Worm (Caenorhabditis elegans) whole organism, early embryonic: Measurements from ENCODE around the gene slc-46A.

Experiments
- B0310.2 ChIP-seq: sonication (generic microtip); optimal IDR thresholded peaks from 2 replicates; lab custom pipeline; 2016; ENCODE audit warnings: mild to moderate bottlenecking, missing genetic modification characterization, missing compliant biosample characterization
- F13C5.2 ChIP-seq: sonication (generic microtip); optimal IDR thresholded peaks from 2 replicates; lab custom pipeline; 2017; ENCODE audit warnings: mild to moderate bottlenecking, missing genetic modification characterization, inconsistent platforms, missing compliant biosample characterization
- aly-1 ChIP-seq: sonication (generic microtip); optimal IDR thresholded peaks from 2 replicates; lab custom pipeline; 2016; ENCODE audit warnings: missing genetic modification characterization, missing compliant biosample characterization
- ama-1 ChIP-seq: fragments of 150-350 bp; optimal IDR thresholded peaks from 2 replicates; lab custom pipeline; 2014
- ceh-13 ChIP-seq: fragments of 200-800 bp; sonication (Bioruptor generic); optimal IDR thresholded peaks from 2 replicates; lab custom pipeline; 2018; ENCODE audit warnings: mild to moderate bottlenecking, missing genetic modification characterization, missing compliant biosample characterization
- ceh-36 ChIP-seq: sonication (generic microtip); optimal IDR thresholded peaks from 2 replicates; lab custom pipeline; 2016; ENCODE audit warnings: missing genetic modification characterization, inconsistent platforms, missing compliant biosample characterization
- ets-7 ChIP-seq: sonication (generic microtip); optimal IDR thresholded peaks from 2 replicates; lab custom pipeline; 2016; ENCODE audit warnings: missing genotype, missing genetic modification characterization, missing compliant biosample characterization
- flt-1 ChIP-seq: fragments of 200-800 bp; sonication (Bioruptor generic); IDR thresholded peaks from 2 replicates; pipeline ENCODE4 v1.3.6; 2022; ENCODE audit warnings: missing genetic modification characterization, missing compliant biosample characterization
- hmbx-1 ChIP-seq: sonication (generic microtip); optimal IDR thresholded peaks from 2 replicates; lab custom pipeline; 2016; ENCODE audit warnings: mild to moderate bottlenecking, missing genetic modification characterization, missing compliant biosample characterization
- hmg-4 ChIP-seq: fragments of 200-800 bp; sonication (Bioruptor generic); optimal IDR thresholded peaks from 2 replicates; lab custom pipeline; 2018; ENCODE audit warnings: mild to moderate bottlenecking, missing genetic modification characterization, missing compliant biosample characterization
- hnd-1 ChIP-seq: sonication (generic microtip); optimal IDR thresholded peaks from 2 replicates; lab custom pipeline; 2016; ENCODE audit warnings: missing genetic modification characterization, missing compliant biosample characterization
- pes-1 ChIP-seq: fragments of 200-800 bp; sonication (Bioruptor generic); IDR thresholded peaks from 2 replicates; pipeline ENCODE4 v1.3.6; 2022; ENCODE audit warnings: missing genetic modification reagents, missing genetic modification characterization, missing compliant biosample characterization
- scrt-1 ChIP-seq: fragments of 200-800 bp; sonication (Bioruptor generic); IDR thresholded peaks from 2 replicates; pipeline ENCODE4 v1.3.6; 2022; ENCODE audit warnings: missing genetic modification characterization, missing compliant biosample characterization
- sea-1 ChIP-seq: fragments of 200-800 bp; sonication (Bioruptor generic); conservative IDR thresholded peaks from 2 replicates; pipeline ENCODE4 v1.3.6; 2022; ENCODE audit warnings: missing genetic modification characterization, missing compliant biosample characterization
- tbx-11 ChIP-seq: fragments of 200-800 bp; sonication (Bioruptor generic); IDR thresholded peaks from 2 replicates; pipeline ENCODE4 v1.3.6; 2022; ENCODE audit warnings: missing genetic modification characterization, missing compliant biosample characterization
- tbx-37 ChIP-seq: fragments of 200-800 bp; sonication (Bioruptor generic); conservative IDR thresholded peaks from 2 replicates; pipeline ENCODE4 v1.3.6; 2022; ENCODE audit warnings: missing genetic modification reagents, missing genetic modification characterization, missing compliant biosample characterization
- tra-4 ChIP-seq: sonication (generic microtip); optimal IDR thresholded peaks from 2 replicates; lab custom pipeline; 2017; ENCODE audit warnings: missing genetic modification characterization, missing compliant biosample characterization

The slc-46A gene

ce11 chrIV:5360533-5360932 lies 41.5 kb downstream of the slc-46A start, which contains the start of gene F41H10.5:
F41H10.5 (plus strand) TSS chrIV:5360907.
- TF ChIP-seq hnd-1, result no peak
- TF ChIP-seq pes-1 (GFP tag; lab: Robert Waterston, UW), result no peak
- TF ChIP-seq ceh-36 (tag; lab: Kevin White, UChicago), result no peak
- no peak for TF ChIP-seq tbx-11 (GFP tag; lab: Robert Waterston, UW)
- no peak for TF ChIP-seq tra-4 (tag; lab: Kevin White, UChicago)

ce11 chrIV:5364135-5364609 lies 45.1 kb downstream of the slc-46A start, which contains the start of the genes hda-6 and F41H10.4:
hda-6 (minus strand) TSS chrIV:5364306.
F41H10.4 (plus strand) TSS chrIV:5364559.
- TF ChIP-seq flt-1 (GFP tag; lab: Robert Waterston, UW) (no peak), hnd-1 (no peak), scrt-1 (no peak), tbx-37 (GFP tag; lab: Robert Waterston, UW) (no peak), tbx-11 (GFP tag; lab: Robert Waterston, UW) (no peak), pes-1 (GFP tag; lab: Robert Waterston, UW) (no peak), ets-7 (tag; lab: Kevin White, UChicago) (no peak), ama-1 (lab: Kevin White, UChicago) (no peak), tra-4 (tag; lab: Kevin White, UChicago) (no peak), ceh-36 (tag; lab: Kevin White, UChicago) (no peak), aly-1 (tag; lab: Kevin White, UChicago) (no peak), sea-1 (GFP tag; lab: Robert Waterston, UW) (no peak), F13C5.2 (tag; lab: Kevin White, UChicago) (no peak), B0310.2 (tag; lab: Kevin White, UChicago) (no peak), hmbx-1 (tag; lab: Kevin White, UChicago) (no peak)

- TF ChIP-seq ceh-36 (tag; lab: Kevin White, UChicago), result no peak
- no peak for TF ChIP-seq sea-1 (GFP tag; lab: Robert Waterston, UW)
- TF ChIP-seq ama-1 (lab: Kevin White, UChicago), result no peak
Observed at ce11 chrIV:5366567-5366966, 47.5 kb downstream of the slc-46A start, which contains the start of gene sand-1. sand-1 (plus strand) TSS chrIV:5366867.

ce11 chrIV:5367899-5368298 lies 48.8 kb downstream of the slc-46A start:
- no peak for TF ChIP-seq ceh-13
- no peak for TF ChIP-seq ceh-36 (tag; lab: Kevin White, UChicago)
- no peak for TF ChIP-seq aly-1 (tag; lab: Kevin White, UChicago)
- no peak for TF ChIP-seq pes-1 (GFP tag; lab: Robert Waterston, UW)
- no peak for TF ChIP-seq tbx-37 (GFP tag; lab: Robert Waterston, UW)
- TF ChIP-seq scrt-1, result no peak
- no peak for TF ChIP-seq hnd-1
- no peak for TF ChIP-seq tra-4 (tag; lab: Kevin White, UChicago)
- no peak for TF ChIP-seq hmbx-1 (tag; lab: Kevin White, UChicago)
- no peak for TF ChIP-seq sea-1 (GFP tag; lab: Robert Waterston, UW)
- no peak for TF ChIP-seq F13C5.2 (tag; lab: Kevin White, UChicago)
- TF ChIP-seq hmg-4 (GFP tag; lab: Kevin White, UChicago), result no peak
- no peak for TF ChIP-seq tbx-11 (GFP tag; lab: Robert Waterston, UW)
- no peak for TF ChIP-seq B0310.2 (tag; lab: Kevin White, UChicago)
- no peak for TF ChIP-seq ama-1 (lab: Kevin White, UChicago)
- no peak for TF ChIP-seq ets-7 (tag; lab: Kevin White, UChicago)

- TF ChIP-seq tbx-11 (GFP tag; lab: Robert Waterston, UW), result no peak
- peak; percentile 33 for TF ChIP-seq aly-1 (tag; lab: Kevin White, UChicago)
Observed at ce11 chrIV:5368860-5369259, 49.8 kb downstream of the slc-46A start.

ce11 chrIV:5369414-5369813 lies 50.4 kb downstream of the slc-46A start, which contains the start of gene F41H10.3:
F41H10.3 (plus strand) TSS chrIV:5369801.
- TF ChIP-seq F13C5.2 (tag; lab: Kevin White, UChicago), result no peak

- TF ChIP-seq sea-1 (GFP tag; lab: Robert Waterston, UW) (peak; percentile 53; the same call in 1 of the 2 replicates), ets-7 (tag; lab: Kevin White, UChicago) (peak; percentile 56), hmbx-1 (tag; lab: Kevin White, UChicago) (peak; percentile 2), tbx-37 (GFP tag; lab: Robert Waterston, UW) (0 out of 2 replicates have a peak, but pooled peaks have one; percentile 32), ceh-36 (tag; lab: Kevin White, UChicago) (no peak), ceh-13 (peak; percentile 39), scrt-1 (0 out of 2 replicates have a peak, but pooled peaks have one; percentile 33), pes-1 (GFP tag; lab: Robert Waterston, UW) (peak; percentile 81), hnd-1 (peak; percentile 25), hmg-4 (GFP tag; lab: Kevin White, UChicago) (peak; percentile 9), B0310.2 (tag; lab: Kevin White, UChicago) (no peak), aly-1 (tag; lab: Kevin White, UChicago) (no peak), tbx-11 (GFP tag; lab: Robert Waterston, UW) (0 out of 2 replicates have a peak, but pooled peaks have one; percentile 45), flt-1 (GFP tag; lab: Robert Waterston, UW) (peak; percentile 52; the same call in 1 of the 2 replicates), ama-1 (lab: Kevin White, UChicago) (no peak), F13C5.2 (tag; lab: Kevin White, UChicago) (peak; percentile 72)
Observed at ce11 chrIV:5370914-5371313, 51.9 kb downstream of the slc-46A start.

- TF ChIP-seq hmbx-1 (tag; lab: Kevin White, UChicago), result no peak
- TF ChIP-seq ceh-36 (tag; lab: Kevin White, UChicago), result no peak
- TF ChIP-seq ets-7 (tag; lab: Kevin White, UChicago), result no peak
- no peak for TF ChIP-seq tbx-11 (GFP tag; lab: Robert Waterston, UW)
- no peak for TF ChIP-seq sea-1 (GFP tag; lab: Robert Waterston, UW)
- TF ChIP-seq B0310.2 (tag; lab: Kevin White, UChicago), result no peak
- TF ChIP-seq F13C5.2 (tag; lab: Kevin White, UChicago), result no peak
- TF ChIP-seq pes-1 (GFP tag; lab: Robert Waterston, UW), result no peak
Observed at ce11 chrIV:5374321-5374720, 55.3 kb downstream of the slc-46A start.
